Fruit fly (Drosophila melanogaster): Measurements from ENCODE around the gene Nepl14.

dm6 chr3R:22803655-22804341, 40.3 kb upstream of the Nepl14 start, which contains the start of gene CG7031:
- TF ChIP-seq bab1 (GFP tag; optimal IDR thresholded peaks at IDR 0.05) (no peak), CG14711 (tag; optimal IDR thresholded peaks at IDR 0.05) (no peak)
